Worm (Caenorhabditis elegans) whole organism, midembryonic: ENCODE measurements around the gene pdi-6.

Experiments
- T22C8.4 ChIP-seq: fragments of 200-800 bp; sonication (Bioruptor generic); IDR thresholded peaks from 2 replicates; pipeline ENCODE4 v1.3.6; 2022; ENCODE audit warnings: missing genetic modification characterization, missing compliant biosample characterization
- cog-1 ChIP-seq: sonication (generic microtip); optimal IDR thresholded peaks from 2 replicates; lab custom pipeline; 2016; ENCODE audit warnings: missing genetic modification characterization, missing compliant biosample characterization
- flt-1 ChIP-seq: fragments of 200-800 bp; sonication (Bioruptor generic); IDR thresholded peaks from 2 replicates; pipeline ENCODE4 v1.3.6; 2022; ENCODE audit warnings: missing genetic modification characterization, missing compliant biosample characterization
- klf-2 ChIP-seq: fragments of 200-800 bp; sonication (Bioruptor generic); conservative IDR thresholded peaks from 2 replicates; pipeline ENCODE4 v1.3.6; 2022; ENCODE audit warnings: missing genetic modification reagents, missing genetic modification characterization, missing compliant biosample characterization
- med-1 ChIP-seq: sonication (generic microtip); optimal IDR thresholded peaks from 2 replicates; lab custom pipeline; 2017; ENCODE audit warnings: missing genetic modification characterization, mild to moderate bottlenecking, missing compliant biosample characterization, antibody characterized with exemption, missing genetic modification reagents; ENCODE audit not compliant: insufficient read depth
- ref-1 ChIP-seq: fragments of 200-800 bp; sonication (Bioruptor generic); conservative IDR thresholded peaks from 2 replicates; pipeline ENCODE4 v1.3.6; 2022; ENCODE audit warnings: missing genetic modification reagents, missing genetic modification characterization, missing compliant biosample characterization
- tab-1 ChIP-seq: fragments of 200-800 bp; sonication (Bioruptor generic); IDR thresholded peaks from 2 replicates; pipeline ENCODE4 v1.3.6; 2022; ENCODE audit warnings: missing genetic modification characterization, missing compliant biosample characterization
- ztf-23 ChIP-seq: fragments of 200-800 bp; sonication (Bioruptor generic); IDR thresholded peaks from 2 replicates; pipeline ENCODE4 v1.3.6; 2022; ENCODE audit warnings: missing genetic modification reagents, missing genetic modification characterization, missing compliant biosample characterization
- ztf-29 ChIP-seq: fragments of 200-800 bp; sonication (Bioruptor generic); IDR thresholded peaks from 2 replicates; pipeline ENCODE4 v1.3.6; 2022; ENCODE audit warnings: missing genetic modification reagents, missing genetic modification characterization, missing compliant biosample characterization

pdi-6 gene

ce11 chrX:7076485-7076884 is 8.1 kb upstream of the pdi-6 start:
- TF ChIP-seq tab-1 (GFP tag; lab: Robert Waterston, UW) (no peak), cog-1 (no peak), ztf-29 (GFP tag; lab: Robert Waterston, UW) (no peak), med-1 (GFP tag; lab: Kevin White, UChicago) (no peak), klf-2 (GFP tag; lab: Robert Waterston, UW) (no peak), ztf-23 (no peak), ref-1 (GFP tag; lab: Robert Waterston, UW) (no peak), flt-1 (GFP tag; lab: Robert Waterston, UW) (no peak), T22C8.4 (GFP tag; lab: Robert Waterston, UW) (no peak)

ce11 chrX:7075250-7075649 is 6.9 kb upstream of the pdi-6 start, which contains the start of gene B0403.6:
Gene B0403.6, minus strand, starts transcription at chrX:7075350.
- TF ChIP-seq klf-2 (GFP tag; lab: Robert Waterston, UW) (no peak), ztf-29 (GFP tag; lab: Robert Waterston, UW) (no peak), tab-1 (GFP tag; lab: Robert Waterston, UW) (no peak), flt-1 (GFP tag; lab: Robert Waterston, UW) (no peak), ztf-23 (no peak), ref-1 (GFP tag; lab: Robert Waterston, UW) (no peak), cog-1 (no peak), med-1 (GFP tag; lab: Kevin White, UChicago) (no peak), T22C8.4 (GFP tag; lab: Robert Waterston, UW) (no peak)

- TF ChIP-seq ref-1 (GFP tag; lab: Robert Waterston, UW): no peak
- TF ChIP-seq flt-1 (GFP tag; lab: Robert Waterston, UW): 0 out of 2 replicates have a peak, but pooled peaks have one; percentile 10
These were observed 959 bp downstream of the pdi-6 start for ce11 chrX:7067250-7067958.

- TF ChIP-seq klf-2 (GFP tag; lab: Robert Waterston, UW) (no peak), tab-1 (GFP tag; lab: Robert Waterston, UW) (no peak), ztf-29 (GFP tag; lab: Robert Waterston, UW) (no peak), flt-1 (GFP tag; lab: Robert Waterston, UW) (no peak), ref-1 (GFP tag; lab: Robert Waterston, UW) (no peak), ztf-23 (no peak), cog-1 (no peak), T22C8.4 (GFP tag; lab: Robert Waterston, UW) (no peak), med-1 (GFP tag; lab: Kevin White, UChicago) (no peak)
These were observed 2.4 kb downstream of the pdi-6 start for ce11 chrX:7066003-7066402.

ce11 chrX:7063236-7063635 is 5.1 kb downstream of the pdi-6 start, which contains the start of gene B0403.3:
Gene B0403.3, minus strand, starts transcription at chrX:7063336.
- TF ChIP-seq med-1 (GFP tag; lab: Kevin White, UChicago): no peak
- TF ChIP-seq ztf-29 (GFP tag; lab: Robert Waterston, UW): no peak
- TF ChIP-seq flt-1 (GFP tag; lab: Robert Waterston, UW): no peak
- TF ChIP-seq ref-1 (GFP tag; lab: Robert Waterston, UW): no peak
- TF ChIP-seq tab-1 (GFP tag; lab: Robert Waterston, UW): no peak
- no peak for TF ChIP-seq ztf-23
- TF ChIP-seq T22C8.4 (GFP tag; lab: Robert Waterston, UW): no peak
- no peak for TF ChIP-seq klf-2 (GFP tag; lab: Robert Waterston, UW)
- TF ChIP-seq cog-1: no peak

ce11 chrX:7061265-7061664 is 7.1 kb downstream of the pdi-6 start:
- no peak for TF ChIP-seq ztf-23
- TF ChIP-seq T22C8.4 (GFP tag; lab: Robert Waterston, UW): no peak
- no peak for TF ChIP-seq ztf-29 (GFP tag; lab: Robert Waterston, UW)
- TF ChIP-seq klf-2 (GFP tag; lab: Robert Waterston, UW): no peak
- no peak for TF ChIP-seq cog-1
- no peak for TF ChIP-seq flt-1 (GFP tag; lab: Robert Waterston, UW)
- no peak for TF ChIP-seq tab-1 (GFP tag; lab: Robert Waterston, UW)
- no peak for TF ChIP-seq med-1 (GFP tag; lab: Kevin White, UChicago)
- TF ChIP-seq ref-1 (GFP tag; lab: Robert Waterston, UW): no peak

ce11 chrX:7057357-7057756 is 11.0 kb downstream of the pdi-6 start, which contains the start of gene B0403.5:
Gene B0403.5, plus strand, starts transcription at chrX:7057724.
- TF ChIP-seq flt-1 (GFP tag; lab: Robert Waterston, UW) (no peak), med-1 (GFP tag; lab: Kevin White, UChicago) (no peak), tab-1 (GFP tag; lab: Robert Waterston, UW) (no peak), ztf-23 (no peak), klf-2 (GFP tag; lab: Robert Waterston, UW) (no peak), ref-1 (GFP tag; lab: Robert Waterston, UW) (no peak), ztf-29 (GFP tag; lab: Robert Waterston, UW) (no peak), cog-1 (no peak), T22C8.4 (GFP tag; lab: Robert Waterston, UW) (no peak)

ce11 chrX:7050290-7050689 is 18.1 kb downstream of the pdi-6 start, which contains the start of gene ubc-17:
Gene ubc-17, plus strand, starts transcription at chrX:7050590.
- no peak for TF ChIP-seq flt-1 (GFP tag; lab: Robert Waterston, UW)
- TF ChIP-seq ztf-23: no peak
- TF ChIP-seq cog-1: no peak
- no peak for TF ChIP-seq T22C8.4 (GFP tag; lab: Robert Waterston, UW)
- no peak for TF ChIP-seq ztf-29 (GFP tag; lab: Robert Waterston, UW)
- no peak for TF ChIP-seq tab-1 (GFP tag; lab: Robert Waterston, UW)
- TF ChIP-seq klf-2 (GFP tag; lab: Robert Waterston, UW): no peak
- TF ChIP-seq ref-1 (GFP tag; lab: Robert Waterston, UW): no peak
- TF ChIP-seq med-1 (GFP tag; lab: Kevin White, UChicago): no peak

ce11 chrX:7040760-7041159 is 27.6 kb downstream of the pdi-6 start:
- no peak for TF ChIP-seq T22C8.4 (GFP tag; lab: Robert Waterston, UW)
- no peak for TF ChIP-seq tab-1 (GFP tag; lab: Robert Waterston, UW)
- TF ChIP-seq ztf-29 (GFP tag; lab: Robert Waterston, UW): no peak
- TF ChIP-seq med-1 (GFP tag; lab: Kevin White, UChicago): no peak
- no peak for TF ChIP-seq klf-2 (GFP tag; lab: Robert Waterston, UW)
- TF ChIP-seq ref-1 (GFP tag; lab: Robert Waterston, UW): no peak
- TF ChIP-seq ztf-23: no peak
- TF ChIP-seq flt-1 (GFP tag; lab: Robert Waterston, UW): no peak
- TF ChIP-seq cog-1: no peak
